Fruit fly (Drosophila melanogaster): ENCODE data around the gene CG15387.
A peak's percentile ranks its signal among the peaks of the same experiment; 100 is the strongest.

The CG15387 gene

dm6 chr2L:2220573-2221332 is 5.3 kb downstream of the CG15387 start, which contains the start of gene papi (continued):
- no peak for TF ChIP-seq CG7271 (tag; optimal IDR thresholded peaks at IDR 0.05)
- 0 out of 2 replicates have a peak, but pooled peaks have one; percentile 38 for TF ChIP-seq CG4360 (GFP tag; IDR thresholded peaks at IDR 0.05)
- TF ChIP-seq CG6791 (GFP tag; IDR thresholded peaks at IDR 0.05; ENCODE audit: partially characterized antibody), result 0 out of 3 replicates have a peak, but pooled peaks have one; percentile 21
- peak; percentile 82 for TF ChIP-seq gfzf (GFP tag; optimal IDR thresholded peaks at IDR 0.05)
- TF ChIP-seq CG7987 (GFP tag; optimal IDR thresholded peaks at IDR 0.05), result peak; percentile 38
- peak; percentile 68 for TF ChIP-seq CG14710 (tag; optimal IDR thresholded peaks at IDR 0.05)
- peak; percentile 71 for TF ChIP-seq YL-1 (GFP tag; optimal IDR thresholded peaks at IDR 0.05)
- TF ChIP-seq CG9797 (GFP tag; optimal IDR thresholded peaks at IDR 0.05), result peak; percentile 70
- no peak for TF ChIP-seq CG7963 (GFP tag; IDR thresholded peaks at IDR 0.05; ENCODE audit: partially characterized antibody)
- TF ChIP-seq chinmo (GFP tag; IDR thresholded peaks at IDR 0.05; ENCODE audit: partially characterized antibody), result 0 out of 4 replicates have a peak, but pooled peaks have one; percentile 58
- TF ChIP-seq Dp (GFP tag; optimal IDR thresholded peaks at IDR 0.05), result peak; percentile 27
- TF ChIP-seq CG15514 (GFP tag; optimal IDR thresholded peaks at IDR 0.05), result peak; percentile 5
- TF ChIP-seq ewg (GFP tag; optimal IDR thresholded peaks at IDR 0.05), result no peak
- TF ChIP-seq CG10543 (GFP tag; optimal IDR thresholded peaks at IDR 0.05), result peak; percentile 38
- peak in 1 of 2 experiments; percentile 90 for TF ChIP-seq Hr78 (GFP tag; optimal IDR thresholded peaks at IDR 0.05)
- TF ChIP-seq fd102C (GFP tag; optimal IDR thresholded peaks at IDR 0.05), result no peak
- TF ChIP-seq CG4617 (GFP tag; optimal IDR thresholded peaks at IDR 0.05; ENCODE audit: borderline replicate concordance), result peak; percentile 47
- 0 out of 3 replicates have a peak, but pooled peaks have one; percentile 13 for TF ChIP-seq HLH4C (GFP tag; IDR thresholded peaks at IDR 0.05; ENCODE audit: partially characterized antibody)
- peak; percentile 6 for TF ChIP-seq salm (tag; optimal IDR thresholded peaks at IDR 0.05)
- peak; percentile 27 for TF ChIP-seq CHES-1-like (GFP tag; optimal IDR thresholded peaks at IDR 0.05)
- TF ChIP-seq lbe (GFP tag; optimal IDR thresholded peaks at IDR 0.05), result peak; percentile 31
- TF ChIP-seq CG10147 (GFP tag; optimal IDR thresholded peaks at IDR 0.05), result peak; percentile 32
- TF ChIP-seq CG10267 (tag; optimal IDR thresholded peaks at IDR 0.05), result peak; percentile 91
- peak; percentile 27 for TF ChIP-seq CG17385 (GFP tag; optimal IDR thresholded peaks at IDR 0.05)
- peak; percentile 44 for TF ChIP-seq CG34376 (GFP tag; optimal IDR thresholded peaks at IDR 0.05)
- TF ChIP-seq CG3163 (GFP tag; optimal IDR thresholded peaks at IDR 0.05), result no peak
- peak; percentile 78 for TF ChIP-seq Elba2 (GFP tag; optimal IDR thresholded peaks at IDR 0.05)
- no peak for TF ChIP-seq hkb (optimal IDR thresholded peaks at IDR 0.05)
- peak; percentile 9; the same call in 1 of the 2 replicates for TF ChIP-seq hkb (GFP tag; IDR thresholded peaks at IDR 0.05)
- no peak for TF ChIP-seq CG16863 (GFP tag; optimal IDR thresholded peaks at IDR 0.05)
- peak; percentile 22 for TF ChIP-seq Sin3A (optimal IDR thresholded peaks at IDR 0.05)
- peak; percentile 31 for TF ChIP-seq gro (GFP tag; optimal IDR thresholded peaks at IDR 0.05)
- TF ChIP-seq CG13287 (GFP tag; IDR thresholded peaks at IDR 0.05; ENCODE audit: partially characterized antibody), result 0 out of 2 replicates have a peak, but pooled peaks have one; percentile 15
- no peak for TF ChIP-seq CG42726 (GFP tag; IDR thresholded peaks at IDR 0.05; ENCODE audit: partially characterized antibody)

dm6 chr2L:2217067-2217684 is 8.9 kb downstream of the CG15387 start, which contains the start of the genes CG15386, CG42371 and mio:
CG15386 (minus strand) TSS chr2L:2217246.
CG42371 (minus strand) TSS chr2L:2217246.
mio (plus strand) TSS chr2L:2217290.
- TF ChIP-seq Xbp1 (GFP tag; optimal IDR thresholded peaks at IDR 0.05) (no peak), ERR (GFP tag; optimal IDR thresholded peaks at IDR 0.05) (no peak), Side (GFP tag; optimal IDR thresholded peaks at IDR 0.05) (no peak), B-H2 (GFP tag; optimal IDR thresholded peaks at IDR 0.05) (peak; percentile 50), Xrp1 (GFP tag; IDR thresholded peaks at IDR 0.05) (peak; percentile 44), CG4424 (GFP tag; optimal IDR thresholded peaks at IDR 0.05) (no peak), exex (tag; optimal IDR thresholded peaks at IDR 0.05) (peak; percentile 28), CG9437 (GFP tag; optimal IDR thresholded peaks at IDR 0.05) (no peak), CG5180 (GFP tag; optimal IDR thresholded peaks at IDR 0.05) (no peak), Doc3 (GFP tag; IDR thresholded peaks at IDR 0.05; ENCODE audit: partially characterized antibody) (no peak), Atf3 (GFP tag; optimal IDR thresholded peaks at IDR 0.05) (no peak), onecut (GFP tag; IDR thresholded peaks at IDR 0.05) (peak; percentile 44; the same call in 1 of the 2 replicates), CrebB (tag; optimal IDR thresholded peaks at IDR 0.05) (no peak), pros (GFP tag; optimal IDR thresholded peaks at IDR 0.05) (no peak)

Measured in whole organism, embryonic.